Fruit fly (Drosophila melanogaster): ENCODE data around the gene Tmf.

The Tmf gene

dm6 chrX:6843841-6844440, at the start of gene Tmf, which contains the start of gene CG14435:
Gene Tmf, plus strand, starts transcription at chrX:6844341.
Gene CG14435, minus strand, starts transcription at chrX:6843921.
- TF ChIP-seq pan (optimal IDR thresholded peaks at IDR 0.05) = no peak
- TF ChIP-seq GATAd (GFP tag; optimal IDR thresholded peaks at IDR 0.05) = no peak
- TF ChIP-seq Myc (optimal IDR thresholded peaks at IDR 0.05) = no peak
- peak; percentile 71 for TF ChIP-seq dmrt93B (GFP tag; optimal IDR thresholded peaks at IDR 0.05)
- TF ChIP-seq Dfd (GFP tag; optimal IDR thresholded peaks at IDR 0.05) = no peak
- TF ChIP-seq CrebA (GFP tag; optimal IDR thresholded peaks at IDR 0.05; ENCODE audit: borderline replicate concordance) = no peak
- no peak for TF ChIP-seq brk (GFP tag; optimal IDR thresholded peaks at IDR 0.05)
- TF ChIP-seq woc (GFP tag; optimal IDR thresholded peaks at IDR 0.05) = peak; percentile 68
- no peak for TF ChIP-seq Rel (GFP tag; optimal IDR thresholded peaks at IDR 0.05)
- TF ChIP-seq Rel (tag; optimal IDR thresholded peaks at IDR 0.05) = peak; percentile 43
- TF ChIP-seq foxo (GFP tag; optimal IDR thresholded peaks at IDR 0.05) = peak in 1 of 2 experiments; percentile 82
- TF ChIP-seq CG32264 (GFP tag; optimal IDR thresholded peaks at IDR 0.05) = no peak
- TF ChIP-seq dl (GFP tag; optimal IDR thresholded peaks at IDR 0.05; ENCODE audit: insufficient read depth in 1 of 2, partially characterized antibody in 2 of 2) = no peak
- no peak for TF ChIP-seq usp (GFP tag; optimal IDR thresholded peaks at IDR 0.05)
- peak; percentile 81 for TF ChIP-seq Sp1 (GFP tag; optimal IDR thresholded peaks at IDR 0.05)
- peak; percentile 17 for TF ChIP-seq sage (GFP tag; optimal IDR thresholded peaks at IDR 0.05)
- peak; percentile 67 for TF ChIP-seq sv (GFP tag; optimal IDR thresholded peaks at IDR 0.05)
- no peak for TF ChIP-seq Abd-B (GFP tag; optimal IDR thresholded peaks at IDR 0.05)
- no peak for TF ChIP-seq jim (GFP tag; optimal IDR thresholded peaks at IDR 0.05)
- TF ChIP-seq lola (GFP tag; optimal IDR thresholded peaks at IDR 0.05) = no peak
- TF ChIP-seq Jra (GFP tag; optimal IDR thresholded peaks at IDR 0.05) = no peak
- peak; percentile 86 for TF ChIP-seq HLH106 (tag; optimal IDR thresholded peaks at IDR 0.05)
- TF ChIP-seq Mio (GFP tag; optimal IDR thresholded peaks at IDR 0.05) = no peak
- TF ChIP-seq fru (GFP tag; optimal IDR thresholded peaks at IDR 0.05) = peak; percentile 70
- no peak for TF ChIP-seq Hnf4 (GFP tag; optimal IDR thresholded peaks at IDR 0.05)
- TF ChIP-seq ey (GFP tag; optimal IDR thresholded peaks at IDR 0.05) = peak; percentile 54
- no peak for TF ChIP-seq Vsx2 (GFP tag; optimal IDR thresholded peaks at IDR 0.05; ENCODE audit: partially characterized antibody)
- no peak for TF ChIP-seq Dif (GFP tag; optimal IDR thresholded peaks at IDR 0.05; ENCODE audit: partially characterized antibody)
- TF ChIP-seq Hr78 (GFP tag; optimal IDR thresholded peaks at IDR 0.05) = no peak
- no peak for TF ChIP-seq N (GFP tag; optimal IDR thresholded peaks at IDR 0.05)
- TF ChIP-seq psq (GFP tag; optimal IDR thresholded peaks at IDR 0.05) = peak; percentile 69
- peak; percentile 76 for TF ChIP-seq rgr (GFP tag; optimal IDR thresholded peaks at IDR 0.05)
- TF ChIP-seq dsf (GFP tag; optimal IDR thresholded peaks at IDR 0.05; ENCODE audit: borderline replicate concordance) = peak; percentile 47
- TF ChIP-seq h (GFP tag; optimal IDR thresholded peaks at IDR 0.05) = peak; percentile 69
- peak; percentile 73 for TF ChIP-seq CG9705 (GFP tag; optimal IDR thresholded peaks at IDR 0.05)
- peak; percentile 56 for TF ChIP-seq OdsH (GFP tag; optimal IDR thresholded peaks at IDR 0.05)
- no peak for TF ChIP-seq tai (GFP tag; optimal IDR thresholded peaks at IDR 0.05)
- no peak for TF ChIP-seq Hr83 (GFP tag; optimal IDR thresholded peaks at IDR 0.05; ENCODE audit: poor library complexity, severe bottlenecking)
- peak; percentile 42 for TF ChIP-seq br (GFP tag; optimal IDR thresholded peaks at IDR 0.05)

- TF ChIP-seq dmrt93B (GFP tag; optimal IDR thresholded peaks at IDR 0.05) = peak; percentile 13
- TF ChIP-seq brk (GFP tag; optimal IDR thresholded peaks at IDR 0.05) = no peak
- peak in 1 of 2 experiments; percentile 27 for TF ChIP-seq foxo (GFP tag; optimal IDR thresholded peaks at IDR 0.05)
- peak; percentile 46 for TF ChIP-seq HLH106 (tag; optimal IDR thresholded peaks at IDR 0.05)
Measured at dm6 chrX:6794826-6795225, 49.3 kb upstream of the Tmf start.
